Fruit fly (Drosophila melanogaster): ENCODE results near the gene CG8774.

The CG8774 gene

DNA sequence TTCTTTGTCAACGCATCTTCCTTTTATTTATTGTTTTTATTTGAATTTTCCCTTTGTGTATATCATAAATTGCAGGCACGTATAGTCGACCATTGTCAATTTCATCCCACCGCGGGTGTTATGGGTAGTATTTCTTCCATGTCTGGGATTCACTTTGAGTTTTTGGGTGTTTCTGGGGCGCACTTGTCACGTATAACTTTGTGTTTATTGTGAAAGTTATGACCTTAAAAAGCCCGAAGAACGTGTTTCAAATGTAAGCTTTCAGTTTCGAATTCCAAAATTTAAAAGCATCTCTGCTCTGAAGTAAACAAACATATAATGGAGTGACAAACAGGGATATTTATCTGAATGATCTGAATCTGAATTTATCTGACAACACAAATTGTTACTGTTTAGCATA is 8.0 kb downstream of the CG8774 start:
- no peak for TF ChIP-seq CrebA (GFP tag; optimal IDR thresholded peaks at IDR 0.05; ENCODE audit: borderline replicate concordance)
- no peak for TF ChIP-seq Rel (GFP tag; optimal IDR thresholded peaks at IDR 0.05)
- peak; percentile 58 for TF ChIP-seq Rel (tag; optimal IDR thresholded peaks at IDR 0.05)

DNA sequence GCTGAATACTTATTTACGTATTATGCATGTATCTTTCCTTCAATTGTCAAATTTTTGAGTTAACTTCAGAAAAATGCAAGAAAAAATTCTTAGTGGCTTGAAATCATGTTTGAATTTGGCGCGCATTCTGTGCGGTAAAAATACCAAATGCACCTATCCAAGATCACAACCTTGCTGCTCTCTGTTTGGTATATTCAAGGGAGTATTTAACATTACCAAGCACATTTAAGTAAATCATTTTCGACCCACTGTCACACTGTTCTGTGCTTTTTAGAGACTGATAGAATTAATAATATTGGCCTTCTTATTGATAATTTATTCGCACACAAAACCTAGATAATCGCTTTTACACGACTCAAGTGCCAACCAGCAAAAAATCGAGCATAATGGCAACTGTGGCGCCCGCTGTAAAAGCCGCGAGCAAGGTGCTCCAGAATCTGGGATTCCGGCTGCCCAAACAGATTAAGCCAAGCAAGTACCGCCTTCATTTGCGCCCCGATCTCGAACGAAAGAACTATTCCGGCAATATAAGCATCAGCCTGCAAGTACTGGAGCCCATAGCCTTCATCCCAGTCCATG is 10.7 kb downstream of the CG8774 start:
- TF ChIP-seq Hnf4 (GFP tag; optimal IDR thresholded peaks at IDR 0.05) (peak; percentile 30), foxo (GFP tag; optimal IDR thresholded peaks at IDR 0.05) (no peak), Rel (GFP tag; optimal IDR thresholded peaks at IDR 0.05) (no peak), Rel (tag; optimal IDR thresholded peaks at IDR 0.05) (peak; percentile 46)

DNA sequence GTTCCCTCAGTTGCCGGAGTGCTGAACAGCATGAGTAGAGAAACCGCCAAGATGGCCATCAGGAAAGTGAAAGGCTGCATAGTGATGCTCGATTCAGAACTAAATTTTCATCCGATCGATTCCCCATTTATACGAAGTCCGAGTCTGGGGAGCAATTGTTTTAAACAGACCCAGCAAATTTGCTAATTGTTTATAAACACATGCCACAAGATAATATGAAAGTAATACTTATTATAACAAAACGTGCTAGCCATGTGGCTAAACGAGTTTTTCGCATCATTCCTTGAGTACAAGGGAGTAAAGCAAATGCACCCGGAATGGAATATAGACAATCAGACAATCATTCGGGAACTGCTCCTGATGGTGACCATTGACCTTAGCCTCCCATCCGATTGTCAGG is 14.5 kb downstream of the CG8774 start, which contains the start of gene CG44142:
TSS of gene CG44142 (minus strand) at position 101 of the 400 bp plus-strand sequence.
- TF ChIP-seq CG32264 (GFP tag; optimal IDR thresholded peaks at IDR 0.05) (no peak), usp (GFP tag; optimal IDR thresholded peaks at IDR 0.05) (no peak), pan (optimal IDR thresholded peaks at IDR 0.05) (no peak), CrebA (GFP tag; optimal IDR thresholded peaks at IDR 0.05; ENCODE audit: borderline replicate concordance) (no peak), lola (GFP tag; optimal IDR thresholded peaks at IDR 0.05) (no peak), Dfd (GFP tag; optimal IDR thresholded peaks at IDR 0.05) (no peak)

DNA sequence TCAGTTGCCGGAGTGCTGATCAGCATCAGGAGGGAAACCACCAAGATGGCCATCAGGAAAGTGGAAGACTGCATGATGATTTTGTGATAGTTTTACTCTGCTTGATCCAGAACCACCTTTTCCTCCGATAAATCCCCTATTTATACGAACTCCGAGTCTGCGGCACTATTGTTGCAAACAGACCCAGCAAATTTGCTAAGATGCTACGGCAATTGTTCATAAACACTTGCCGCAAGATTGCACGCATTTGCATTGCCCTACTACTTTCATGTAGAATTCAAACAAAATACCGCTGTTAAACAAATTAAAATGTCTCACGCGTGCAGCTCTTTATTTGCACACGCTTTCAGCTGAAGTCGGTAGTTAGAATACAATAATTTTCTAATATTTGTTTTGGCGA is 20.6 kb downstream of the CG8774 start, which contains the start of gene CG45080:
TSS of gene CG45080 (minus strand) at position 101 of the 400 bp plus-strand sequence.
- TF ChIP-seq CrebA (GFP tag; optimal IDR thresholded peaks at IDR 0.05; ENCODE audit: borderline replicate concordance) (no peak), HLH106 (tag; optimal IDR thresholded peaks at IDR 0.05) (no peak), dsf (GFP tag; optimal IDR thresholded peaks at IDR 0.05; ENCODE audit: borderline replicate concordance) (no peak), dl (GFP tag; optimal IDR thresholded peaks at IDR 0.05; ENCODE audit: insufficient read depth in 1 of 2, partially characterized antibody in 2 of 2) (no peak), GATAd (GFP tag; optimal IDR thresholded peaks at IDR 0.05) (no peak), lola (GFP tag; optimal IDR thresholded peaks at IDR 0.05) (no peak), CG9705 (GFP tag; optimal IDR thresholded peaks at IDR 0.05) (no peak), Hr83 (GFP tag; optimal IDR thresholded peaks at IDR 0.05; ENCODE audit: poor library complexity, severe bottlenecking) (no peak), Hr78 (GFP tag; optimal IDR thresholded peaks at IDR 0.05) (no peak), Myc (optimal IDR thresholded peaks at IDR 0.05) (no peak), OdsH (GFP tag; optimal IDR thresholded peaks at IDR 0.05) (no peak), ey (GFP tag; optimal IDR thresholded peaks at IDR 0.05) (no peak), Sp1 (GFP tag; optimal IDR thresholded peaks at IDR 0.05) (no peak), jim (GFP tag; optimal IDR thresholded peaks at IDR 0.05) (no peak), pan (optimal IDR thresholded peaks at IDR 0.05) (no peak), Mio (GFP tag; optimal IDR thresholded peaks at IDR 0.05) (no peak), sv (GFP tag; optimal IDR thresholded peaks at IDR 0.05) (no peak), usp (GFP tag; optimal IDR thresholded peaks at IDR 0.05) (no peak)

DNA sequence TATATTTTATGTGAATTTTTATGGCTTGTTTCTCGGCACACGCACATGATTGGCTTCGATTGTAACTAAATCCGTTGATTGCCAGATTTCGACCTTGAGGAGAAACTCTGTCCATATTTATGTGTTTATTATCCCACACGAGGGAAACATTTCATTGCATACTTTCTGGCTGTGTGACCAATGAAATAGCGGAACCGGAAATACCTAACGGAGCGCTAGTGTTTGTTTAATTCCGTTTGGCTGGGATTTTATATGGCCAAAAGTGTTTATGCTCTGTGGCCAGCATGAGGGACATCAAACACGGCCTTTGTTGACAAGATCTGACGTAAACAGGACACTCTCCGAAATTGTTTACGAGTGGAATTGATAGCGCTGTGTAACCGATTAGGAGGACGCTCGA is 21.3 kb downstream of the CG8774 start:
- peak; percentile 35 for TF ChIP-seq rgr (GFP tag; optimal IDR thresholded peaks at IDR 0.05)
- no peak for TF ChIP-seq brk (GFP tag; optimal IDR thresholded peaks at IDR 0.05)
- TF ChIP-seq dmrt93B (GFP tag; optimal IDR thresholded peaks at IDR 0.05): no peak
- TF ChIP-seq Rel (GFP tag; optimal IDR thresholded peaks at IDR 0.05): no peak
- no peak for TF ChIP-seq Rel (tag; optimal IDR thresholded peaks at IDR 0.05)

DNA sequence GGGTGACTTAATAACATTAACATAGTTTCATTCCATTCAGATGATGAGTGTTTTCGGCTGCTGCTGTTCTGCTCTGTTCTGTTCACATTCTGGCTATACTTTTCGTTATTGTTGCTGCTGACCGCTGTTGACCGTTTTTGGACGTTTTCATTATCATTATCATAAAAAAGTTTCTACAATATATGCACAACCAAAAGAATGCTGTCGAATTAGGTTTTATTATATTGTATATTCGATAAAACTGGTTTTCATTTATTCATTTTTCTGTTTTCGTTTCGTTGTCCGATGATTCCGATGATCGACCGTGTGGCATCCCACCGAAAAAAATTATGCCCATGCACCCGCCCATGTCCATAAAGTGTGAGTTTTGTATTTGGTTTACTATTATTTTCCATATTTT is 34.5 kb downstream of the CG8774 start:
- TF ChIP-seq Vsx2 (GFP tag; optimal IDR thresholded peaks at IDR 0.05; ENCODE audit: partially characterized antibody) (no peak), Hnf4 (GFP tag; optimal IDR thresholded peaks at IDR 0.05) (no peak), usp (GFP tag; optimal IDR thresholded peaks at IDR 0.05) (no peak), GATAd (GFP tag; optimal IDR thresholded peaks at IDR 0.05) (no peak), Myc (optimal IDR thresholded peaks at IDR 0.05) (no peak), psq (GFP tag; optimal IDR thresholded peaks at IDR 0.05) (no peak), OdsH (GFP tag; optimal IDR thresholded peaks at IDR 0.05) (no peak), brk (GFP tag; optimal IDR thresholded peaks at IDR 0.05) (no peak), Hr83 (GFP tag; optimal IDR thresholded peaks at IDR 0.05; ENCODE audit: poor library complexity, severe bottlenecking) (no peak), N (GFP tag; optimal IDR thresholded peaks at IDR 0.05) (no peak), rgr (GFP tag; optimal IDR thresholded peaks at IDR 0.05) (no peak), dsf (GFP tag; optimal IDR thresholded peaks at IDR 0.05; ENCODE audit: borderline replicate concordance) (no peak), HLH106 (tag; optimal IDR thresholded peaks at IDR 0.05) (no peak), Sp1 (GFP tag; optimal IDR thresholded peaks at IDR 0.05) (no peak), fru (GFP tag; optimal IDR thresholded peaks at IDR 0.05) (no peak), Hr78 (GFP tag; optimal IDR thresholded peaks at IDR 0.05) (no peak), dmrt93B (GFP tag; optimal IDR thresholded peaks at IDR 0.05) (no peak), h (GFP tag; optimal IDR thresholded peaks at IDR 0.05) (no peak), Jra (GFP tag; optimal IDR thresholded peaks at IDR 0.05) (no peak), pan (optimal IDR thresholded peaks at IDR 0.05) (no peak)
